Worm (Caenorhabditis elegans): ENCODE data around the gene fkh-3.

The fkh-3 gene

ce11 chrX:13409543-13409942 is 13.7 kb downstream of the fkh-3 start, which contains the start of the genes cyp-13B1 and C29F7.1:
Gene cyp-13B1 (minus strand): TSS chrX:13409643.
Gene C29F7.1 (plus strand): TSS chrX:13409936.
- TF ChIP-seq hnd-1 (tag; optimal IDR thresholded peaks at IDR 0.05) = no peak
- TF ChIP-seq pes-1 (GFP tag; IDR thresholded peaks at IDR 0.05) = no peak
- no peak for TF ChIP-seq ceh-36 (tag; optimal IDR thresholded peaks at IDR 0.05)
- no peak for TF ChIP-seq hmg-4 (GFP tag; optimal IDR thresholded peaks at IDR 0.05)

ce11 chrX:13401783-13402182 is 21.5 kb downstream of the fkh-3 start, which contains the start of gene F02C12.1:
Gene F02C12.1 (plus strand): TSS chrX:13402083.
- no peak for TF ChIP-seq scrt-1 (GFP tag; IDR thresholded peaks at IDR 0.05)
- no peak for TF ChIP-seq aly-1 (tag; optimal IDR thresholded peaks at IDR 0.05)
- TF ChIP-seq ceh-36 (tag; optimal IDR thresholded peaks at IDR 0.05) = no peak
- TF ChIP-seq hmbx-1 (tag; optimal IDR thresholded peaks at IDR 0.05) = no peak
- no peak for TF ChIP-seq hnd-1 (tag; optimal IDR thresholded peaks at IDR 0.05)
- no peak for TF ChIP-seq pes-1 (GFP tag; IDR thresholded peaks at IDR 0.05)
- no peak for TF ChIP-seq ets-7 (tag; optimal IDR thresholded peaks at IDR 0.05)

- TF ChIP-seq hmbx-1 (tag; optimal IDR thresholded peaks at IDR 0.05) (no peak), aly-1 (tag; optimal IDR thresholded peaks at IDR 0.05) (no peak), ets-7 (tag; optimal IDR thresholded peaks at IDR 0.05) (no peak)
Measured at ce11 chrX:13401311-13401710, 21.9 kb downstream of the fkh-3 start.

- no peak for TF ChIP-seq ceh-36 (tag; optimal IDR thresholded peaks at IDR 0.05)
- TF ChIP-seq scrt-1 (GFP tag; IDR thresholded peaks at IDR 0.05) = no peak
- TF ChIP-seq ama-1 (optimal IDR thresholded peaks at IDR 0.05) = no peak
- TF ChIP-seq ceh-13 (GFP tag; optimal IDR thresholded peaks at IDR 0.05) = no peak
- no peak for TF ChIP-seq F13C5.2 (tag; optimal IDR thresholded peaks at IDR 0.05)
- no peak for TF ChIP-seq hmbx-1 (tag; optimal IDR thresholded peaks at IDR 0.05)
- no peak for TF ChIP-seq tbx-11 (GFP tag; IDR thresholded peaks at IDR 0.05)
- TF ChIP-seq flt-1 (GFP tag; IDR thresholded peaks at IDR 0.05) = no peak
- TF ChIP-seq B0310.2 (tag; optimal IDR thresholded peaks at IDR 0.05) = no peak
- TF ChIP-seq sea-1 (GFP tag; conservative IDR thresholded peaks at IDR 0.05) = no peak
- TF ChIP-seq tbx-37 (GFP tag; conservative IDR thresholded peaks at IDR 0.05) = no peak
- TF ChIP-seq ets-7 (tag; optimal IDR thresholded peaks at IDR 0.05) = no peak
- no peak for TF ChIP-seq tra-4 (tag; optimal IDR thresholded peaks at IDR 0.05)
Measured at ce11 chrX:13399221-13399620, 24.0 kb downstream of the fkh-3 start, which contains the start of gene F02C12.2. Gene F02C12.2 (minus strand): TSS chrX:13399321.

- TF ChIP-seq F13C5.2 (tag; optimal IDR thresholded peaks at IDR 0.05) (peak; percentile 6), ama-1 (optimal IDR thresholded peaks at IDR 0.05) (no peak), sea-1 (GFP tag; conservative IDR thresholded peaks at IDR 0.05) (no peak)
Measured at ce11 chrX:13396550-13397023, 26.7 kb downstream of the fkh-3 start, which contains the start of gene F02C12.3. Gene F02C12.3 (plus strand): TSS chrX:13396973.

- TF ChIP-seq tbx-37 (GFP tag; conservative IDR thresholded peaks at IDR 0.05) (no peak), F13C5.2 (tag; optimal IDR thresholded peaks at IDR 0.05) (no peak), B0310.2 (tag; optimal IDR thresholded peaks at IDR 0.05) (no peak), scrt-1 (GFP tag; IDR thresholded peaks at IDR 0.05) (no peak), ama-1 (optimal IDR thresholded peaks at IDR 0.05) (no peak), hmbx-1 (tag; optimal IDR thresholded peaks at IDR 0.05) (no peak), pes-1 (GFP tag; IDR thresholded peaks at IDR 0.05) (no peak), ceh-36 (tag; optimal IDR thresholded peaks at IDR 0.05) (no peak), flt-1 (GFP tag; IDR thresholded peaks at IDR 0.05) (no peak), ceh-13 (GFP tag; optimal IDR thresholded peaks at IDR 0.05) (no peak), hmg-4 (GFP tag; optimal IDR thresholded peaks at IDR 0.05) (no peak), tbx-11 (GFP tag; IDR thresholded peaks at IDR 0.05) (no peak), hnd-1 (tag; optimal IDR thresholded peaks at IDR 0.05) (no peak), tra-4 (tag; optimal IDR thresholded peaks at IDR 0.05) (no peak), aly-1 (tag; optimal IDR thresholded peaks at IDR 0.05) (no peak), ets-7 (tag; optimal IDR thresholded peaks at IDR 0.05) (no peak)
Measured at ce11 chrX:13394971-13395370, 28.3 kb downstream of the fkh-3 start, which contains the start of gene irld-2. Gene irld-2 (minus strand): TSS chrX:13395071.

- no peak for TF ChIP-seq F13C5.2 (tag; optimal IDR thresholded peaks at IDR 0.05)
- TF ChIP-seq tbx-37 (GFP tag; conservative IDR thresholded peaks at IDR 0.05) = no peak
- TF ChIP-seq ceh-13 (GFP tag; optimal IDR thresholded peaks at IDR 0.05) = no peak
- no peak for TF ChIP-seq flt-1 (GFP tag; IDR thresholded peaks at IDR 0.05)
- no peak for TF ChIP-seq hnd-1 (tag; optimal IDR thresholded peaks at IDR 0.05)
- no peak for TF ChIP-seq hmg-4 (GFP tag; optimal IDR thresholded peaks at IDR 0.05)
- no peak for TF ChIP-seq pes-1 (GFP tag; IDR thresholded peaks at IDR 0.05)
- no peak for TF ChIP-seq tra-4 (tag; optimal IDR thresholded peaks at IDR 0.05)
- no peak for TF ChIP-seq ets-7 (tag; optimal IDR thresholded peaks at IDR 0.05)
- no peak for TF ChIP-seq ama-1 (optimal IDR thresholded peaks at IDR 0.05)
- TF ChIP-seq hmbx-1 (tag; optimal IDR thresholded peaks at IDR 0.05) = no peak
- TF ChIP-seq sea-1 (GFP tag; conservative IDR thresholded peaks at IDR 0.05) = no peak
Measured at ce11 chrX:13388829-13389228, 34.4 kb downstream of the fkh-3 start.

ce11 chrX:13387497-13387953 is 35.7 kb downstream of the fkh-3 start, which contains the start of gene C49F8.3:
Gene C49F8.3 (minus strand): TSS chrX:13387547.
- no peak for TF ChIP-seq ama-1 (optimal IDR thresholded peaks at IDR 0.05)
- TF ChIP-seq flt-1 (GFP tag; IDR thresholded peaks at IDR 0.05) = no peak
- TF ChIP-seq ets-7 (tag; optimal IDR thresholded peaks at IDR 0.05) = no peak
- no peak for TF ChIP-seq hnd-1 (tag; optimal IDR thresholded peaks at IDR 0.05)
- no peak for TF ChIP-seq tbx-11 (GFP tag; IDR thresholded peaks at IDR 0.05)
- no peak for TF ChIP-seq tbx-37 (GFP tag; conservative IDR thresholded peaks at IDR 0.05)
- no peak for TF ChIP-seq F13C5.2 (tag; optimal IDR thresholded peaks at IDR 0.05)
- no peak for TF ChIP-seq aly-1 (tag; optimal IDR thresholded peaks at IDR 0.05)
- no peak for TF ChIP-seq sea-1 (GFP tag; conservative IDR thresholded peaks at IDR 0.05)
- TF ChIP-seq ceh-36 (tag; optimal IDR thresholded peaks at IDR 0.05) = no peak
- TF ChIP-seq ceh-13 (GFP tag; optimal IDR thresholded peaks at IDR 0.05) = no peak
- no peak for TF ChIP-seq tra-4 (tag; optimal IDR thresholded peaks at IDR 0.05)
- TF ChIP-seq hmg-4 (GFP tag; optimal IDR thresholded peaks at IDR 0.05) = no peak
- no peak for TF ChIP-seq scrt-1 (GFP tag; IDR thresholded peaks at IDR 0.05)

All from whole organism, early embryonic.